Worm (Caenorhabditis elegans) whole organism, midembryonic: ENCODE measurements around the gene F41F3.8.

Experiments used
- T22C8.4 ChIP-seq: fragments of 200-800 bp; sonication (Bioruptor generic); IDR thresholded peaks from 2 replicates; pipeline ENCODE4 v1.3.6; 2022; ENCODE audit warnings: missing genetic modification characterization, missing compliant biosample characterization
- flt-1 ChIP-seq: fragments of 200-800 bp; sonication (Bioruptor generic); IDR thresholded peaks from 2 replicates; pipeline ENCODE4 v1.3.6; 2022; ENCODE audit warnings: missing genetic modification characterization, missing compliant biosample characterization
- klf-2 ChIP-seq: fragments of 200-800 bp; sonication (Bioruptor generic); conservative IDR thresholded peaks from 2 replicates; pipeline ENCODE4 v1.3.6; 2022; ENCODE audit warnings: missing genetic modification reagents, missing genetic modification characterization, missing compliant biosample characterization
- ztf-23 ChIP-seq: fragments of 200-800 bp; sonication (Bioruptor generic); IDR thresholded peaks from 2 replicates; pipeline ENCODE4 v1.3.6; 2022; ENCODE audit warnings: missing genetic modification reagents, missing genetic modification characterization, missing compliant biosample characterization

ce11 chrV:4653871-4654605 lies 5.4 kb downstream of the F41F3.8 start, which contains the start of the genes col-139 and F41F3.1:
- TF ChIP-seq T22C8.4: no peak
- TF ChIP-seq flt-1 (GFP tag; lab: Robert Waterston, UW): no peak
- TF ChIP-seq ztf-23 (GFP tag; lab: Robert Waterston, UW): no peak
- no peak for TF ChIP-seq klf-2 (GFP tag; lab: Robert Waterston, UW)
